Worm (Caenorhabditis elegans): ENCODE results near the gene pqn-63.

pqn-63 gene

ce11 chrV:9615725-9616124 lies at the start of gene pqn-63:
Gene pqn-63, plus strand, starts transcription at chrV:9616031.
- TF ChIP-seq ztf-11 (tag; optimal IDR thresholded peaks at IDR 0.05) (no peak), pha-4 (tag; optimal IDR thresholded peaks at IDR 0.05) (no peak), tbx-8 (GFP tag; optimal IDR thresholded peaks at IDR 0.05) (no peak), ceh-83 (GFP tag; optimal IDR thresholded peaks at IDR 0.05) (no peak), bed-3 (GFP tag; optimal IDR thresholded peaks at IDR 0.05) (no peak), ceh-39 (tag; optimal IDR thresholded peaks at IDR 0.05) (no peak), unc-120 (tag; optimal IDR thresholded peaks at IDR 0.05; ENCODE audit: poor library complexity, severe bottlenecking) (no peak), unc-62 (GFP tag; optimal IDR thresholded peaks at IDR 0.05) (no peak), nhr-76 (tag; optimal IDR thresholded peaks at IDR 0.05) (no peak), elt-1 (tag; optimal IDR thresholded peaks at IDR 0.05; ENCODE audit: borderline replicate concordance, insufficient read depth) (no peak), nhr-237 (tag; optimal IDR thresholded peaks at IDR 0.05) (no peak), elt-3 (tag; optimal IDR thresholded peaks at IDR 0.05) (no peak), hlh-1 (tag; optimal IDR thresholded peaks at IDR 0.05) (no peak), flh-1 (GFP tag; optimal IDR thresholded peaks at IDR 0.05) (no peak), lin-32 (GFP tag; optimal IDR thresholded peaks at IDR 0.05) (no peak), blmp-1 (tag; optimal IDR thresholded peaks at IDR 0.05) (no peak)

- no peak for TF ChIP-seq snpc-4 (tag; optimal IDR thresholded peaks at IDR 0.05)
- no peak for TF ChIP-seq ceh-83 (GFP tag; optimal IDR thresholded peaks at IDR 0.05)
- no peak for TF ChIP-seq nhr-28 (tag; optimal IDR thresholded peaks at IDR 0.05)
- TF ChIP-seq mls-2 (tag; optimal IDR thresholded peaks at IDR 0.05), result no peak
- no peak for TF ChIP-seq sptf-1 (tag; optimal IDR thresholded peaks at IDR 0.05)
- no peak for TF ChIP-seq M03D4.4 (tag; optimal IDR thresholded peaks at IDR 0.05)
- no peak for TF ChIP-seq nhr-237 (tag; optimal IDR thresholded peaks at IDR 0.05)
- no peak for TF ChIP-seq hlh-1 (tag; optimal IDR thresholded peaks at IDR 0.05)
- no peak for TF ChIP-seq elt-3 (tag; optimal IDR thresholded peaks at IDR 0.05)
- no peak for TF ChIP-seq ham-2 (GFP tag; optimal IDR thresholded peaks at IDR 0.05)
- no peak for TF ChIP-seq pha-4 (tag; optimal IDR thresholded peaks at IDR 0.05)
- no peak for TF ChIP-seq nhr-2 (tag; optimal IDR thresholded peaks at IDR 0.05)
- TF ChIP-seq zip-8 (tag; optimal IDR thresholded peaks at IDR 0.05), result no peak
- TF ChIP-seq ztf-11 (tag; optimal IDR thresholded peaks at IDR 0.05), result no peak
- no peak for TF ChIP-seq elt-1 (tag; optimal IDR thresholded peaks at IDR 0.05; ENCODE audit: borderline replicate concordance, insufficient read depth)
- TF ChIP-seq tbx-8 (GFP tag; optimal IDR thresholded peaks at IDR 0.05), result no peak
Measured at ce11 chrV:9568707-9569106, 47.1 kb upstream of the pqn-63 start, which contains the start of gene F25B3.4. Gene F25B3.4, minus strand, starts transcription at chrV:9568807.

- no peak for TF ChIP-seq cnd-1 (tag; optimal IDR thresholded peaks at IDR 0.05)
- TF ChIP-seq mab-5 (tag; optimal IDR thresholded peaks at IDR 0.05), result no peak
- no peak for TF ChIP-seq ceh-43 (GFP tag; optimal IDR thresholded peaks at IDR 0.05)
- TF ChIP-seq sem-2 (GFP tag; optimal IDR thresholded peaks at IDR 0.05), result no peak
- TF ChIP-seq lsy-2 (tag; optimal IDR thresholded peaks at IDR 0.05), result no peak
- TF ChIP-seq lin-13 (tag; optimal IDR thresholded peaks at IDR 0.05), result no peak
- TF ChIP-seq M03D4.4 (tag; optimal IDR thresholded peaks at IDR 0.05), result no peak
- no peak for TF ChIP-seq elt-1 (tag; optimal IDR thresholded peaks at IDR 0.05; ENCODE audit: borderline replicate concordance, insufficient read depth)
- TF ChIP-seq snpc-4 (tag; optimal IDR thresholded peaks at IDR 0.05), result no peak
- no peak for TF ChIP-seq bed-3 (GFP tag; optimal IDR thresholded peaks at IDR 0.05)
Measured at ce11 chrV:9570197-9570596, 45.6 kb upstream of the pqn-63 start, which contains the start of gene F25B3.5. Gene F25B3.5, minus strand, starts transcription at chrV:9570297.

- TF ChIP-seq mls-2 (tag; optimal IDR thresholded peaks at IDR 0.05) (no peak), tbx-8 (GFP tag; optimal IDR thresholded peaks at IDR 0.05) (no peak), nhr-12 (tag; optimal IDR thresholded peaks at IDR 0.05) (no peak), cnd-1 (tag; optimal IDR thresholded peaks at IDR 0.05) (no peak), bed-3 (GFP tag; optimal IDR thresholded peaks at IDR 0.05) (no peak), ceh-39 (tag; optimal IDR thresholded peaks at IDR 0.05) (no peak), mab-5 (tag; optimal IDR thresholded peaks at IDR 0.05) (no peak), M03D4.4 (tag; optimal IDR thresholded peaks at IDR 0.05) (no peak), ceh-43 (GFP tag; optimal IDR thresholded peaks at IDR 0.05) (no peak)
Measured at ce11 chrV:9571056-9571455, 44.8 kb upstream of the pqn-63 start.

- TF ChIP-seq flh-1 (GFP tag; optimal IDR thresholded peaks at IDR 0.05) (no peak), snpc-4 (tag; optimal IDR thresholded peaks at IDR 0.05) (no peak), blmp-1 (tag; optimal IDR thresholded peaks at IDR 0.05) (no peak), drap-1 (GFP tag; optimal IDR thresholded peaks at IDR 0.05) (no peak), pha-4 (tag; optimal IDR thresholded peaks at IDR 0.05) (no peak), sptf-1 (tag; optimal IDR thresholded peaks at IDR 0.05) (no peak), zip-8 (tag; optimal IDR thresholded peaks at IDR 0.05) (no peak), unc-39 (tag; optimal IDR thresholded peaks at IDR 0.05) (no peak), nhr-2 (tag; optimal IDR thresholded peaks at IDR 0.05) (no peak)
Measured at ce11 chrV:9571673-9572072, 44.2 kb upstream of the pqn-63 start.

Data from whole organism, mixed stage, embryonic.